Worm (Caenorhabditis elegans) whole organism, L4 larva: ENCODE measurements around the gene mrps-35.

Source experiments
- D1046.2 ChIP-seq: fragments of 200-800 bp; sonication (Bioruptor generic); IDR thresholded peaks from 2 replicates; pipeline ENCODE4 v1.3.6; 2022; ENCODE audit warnings: missing genetic modification characterization, missing compliant biosample characterization
- F10B5.3 ChIP-seq: sonication (generic microtip); optimal IDR thresholded peaks from 2 replicates; lab custom pipeline; 2016; ENCODE audit warnings: mild to moderate bottlenecking, missing genetic modification characterization, missing compliant biosample characterization
- F26F4.8 ChIP-seq: fragments of 200-800 bp; sonication (Bioruptor generic); conservative IDR thresholded peaks from 2 replicates; pipeline ENCODE4 v1.3.6; 2022; ENCODE audit warnings: missing genetic modification characterization, missing compliant biosample characterization
- T20F7.1 ChIP-seq: fragments of 200-800 bp; sonication (Bioruptor generic); optimal IDR thresholded peaks from 2 replicates; lab custom pipeline; 2018; ENCODE audit warnings: mild to moderate bottlenecking, missing genetic modification characterization, missing compliant biosample characterization
- T26A8.4 ChIP-seq: fragments of 200-800 bp; sonication (Bioruptor generic); IDR thresholded peaks from 2 replicates; pipeline ENCODE4 v1.3.6; 2022; ENCODE audit warnings: missing genetic modification characterization, missing compliant biosample characterization
- ZK337.2 ChIP-seq: fragments of 200-800 bp; sonication (Bioruptor generic); IDR thresholded peaks from 2 replicates; pipeline ENCODE4 v1.3.6; 2022; ENCODE audit warnings: missing genetic modification reagents, missing genetic modification characterization, missing compliant biosample characterization
- aha-1 ChIP-seq: fragments of 150-350 bp; peaks from one replicate; lab custom pipeline; 2014; ENCODE audit warnings: missing biosample characterization, missing genetic modification characterization
- aly-2 ChIP-seq: sonication (generic microtip); optimal IDR thresholded peaks from 2 replicates; lab custom pipeline; 2018; ENCODE audit warnings: missing biosample characterization, missing genetic modification characterization
- ama-1 ChIP-seq: fragments of 150-350 bp; optimal IDR thresholded peaks from 2 replicates; lab custom pipeline; 2014; ENCODE audit warnings: inconsistent platforms, mixed read lengths
- arid-1 ChIP-seq: fragments of 200-800 bp; sonication (Bioruptor generic); conservative IDR thresholded peaks from 2 replicates; pipeline ENCODE4 v1.3.6; 2022; ENCODE audit warnings: missing genetic modification reagents, missing genetic modification characterization, missing compliant biosample characterization
- ceh-28 ChIP-seq: fragments of 150-350 bp; optimal IDR thresholded peaks from 2 replicates; lab custom pipeline; 2014; ENCODE audit warnings: missing biosample characterization, missing genetic modification reagents, missing genetic modification characterization
- ceh-62 ChIP-seq: sonication (generic microtip); optimal IDR thresholded peaks from 2 replicates; lab custom pipeline; 2017; ENCODE audit warnings: missing biosample characterization, missing genetic modification characterization
- ces-1 ChIP-seq: fragments of 150-350 bp; sonication (generic microtip); optimal IDR thresholded peaks from 4 replicates; lab custom pipeline; 2014; ENCODE audit warnings: missing biosample characterization, missing genetic modification reagents, missing genetic modification characterization
- daf-16 ChIP-seq, 3 experiments: sonication (generic microtip); optimal IDR thresholded peaks; 2 replicates each; lab custom pipeline; 2016 to 2017; ENCODE audit warnings: missing genetic modification characterization in 3 of 3, missing genetic modification reagents in 3 of 3, mild to moderate bottlenecking in 2 of 3, missing compliant biosample characterization in 2 of 3, missing biosample characterization in 1 of 3, moderate library complexity in 1 of 3
- dmd-6 ChIP-seq: fragments of 200-800 bp; sonication (Bioruptor generic); IDR thresholded peaks from 2 replicates; pipeline ENCODE4 v1.3.6; 2022; ENCODE audit warnings: missing genetic modification reagents, missing genetic modification characterization, missing compliant biosample characterization
- dmd-9 ChIP-seq: fragments of 200-800 bp; sonication (Bioruptor generic); IDR thresholded peaks from 2 replicates; pipeline ENCODE4 v1.3.6; 2022; ENCODE audit warnings: missing genetic modification reagents, missing genetic modification characterization, missing compliant biosample characterization
- dve-1 ChIP-seq: sonication (generic microtip); optimal IDR thresholded peaks from 2 replicates; lab custom pipeline; 2017; ENCODE audit warnings: antibody characterized with exemption, mild to moderate bottlenecking, missing genetic modification characterization, missing compliant biosample characterization; ENCODE audit not compliant: insufficient read depth
- egl-43 ChIP-seq: fragments of 200-800 bp; sonication (Bioruptor generic); IDR thresholded peaks from 2 replicates; pipeline ENCODE4 v1.3.6; 2022; ENCODE audit warnings: missing genetic modification reagents, missing genetic modification characterization, missing compliant biosample characterization
- hlh-11 ChIP-seq: fragments of 200-800 bp; sonication (Bioruptor generic); optimal IDR thresholded peaks from 2 replicates; lab custom pipeline; 2018; ENCODE audit warnings: mild to moderate bottlenecking, missing genetic modification characterization, missing compliant biosample characterization
- hmg-1.1 ChIP-seq: fragments of 200-800 bp; sonication (Bioruptor generic); IDR thresholded peaks from 2 replicates; pipeline ENCODE4 v1.3.6; 2022; ENCODE audit warnings: missing genetic modification reagents, missing genetic modification characterization, missing compliant biosample characterization
- lim-7 ChIP-seq: fragments of 200-800 bp; sonication (Bioruptor generic); IDR thresholded peaks from 2 replicates; pipeline ENCODE4 v1.3.6; 2022; ENCODE audit warnings: missing genetic modification characterization, missing compliant biosample characterization
- lin-1 ChIP-seq: fragments of 200-800 bp; sonication (Bioruptor generic); IDR thresholded peaks from 2 replicates; pipeline ENCODE4 v1.3.6; 2022; ENCODE audit warnings: missing genetic modification reagents, missing genetic modification characterization, missing compliant biosample characterization
- lin-29 ChIP-seq: fragments of 200-800 bp; sonication (Bioruptor generic); IDR thresholded peaks from 2 replicates; pipeline ENCODE4 v1.3.6; 2022; ENCODE audit warnings: missing genetic modification reagents, missing genetic modification characterization, missing compliant biosample characterization
- lin-38 ChIP-seq: fragments of 200-800 bp; sonication (Bioruptor generic); IDR thresholded peaks from 2 replicates; pipeline ENCODE4 v1.3.6; 2022; ENCODE audit warnings: missing genetic modification reagents, missing genetic modification characterization, missing compliant biosample characterization
- madf-5 ChIP-seq, 2 experiments: fragments of 200-800 bp; sonication (Bioruptor generic); IDR thresholded peaks; 2 replicates each; pipeline ENCODE4 v1.3.6; 2022; ENCODE audit warnings: missing compliant biosample characterization in 2 of 2, missing genetic modification characterization in 2 of 2
- mdl-1 ChIP-seq, 2 experiments: fragments of 150-350 bp in 1 of 2; sonication (generic microtip) in 1 of 2; optimal IDR thresholded peaks; 2 replicates each; lab custom pipeline; 2014 to 2017; ENCODE audit warnings: missing biosample characterization in 2 of 2, missing genetic modification characterization in 2 of 2
- mdt-29 ChIP-seq: fragments of 200-800 bp; sonication (Bioruptor generic); IDR thresholded peaks from 2 replicates; pipeline ENCODE4 v1.3.6; 2022; ENCODE audit warnings: missing genetic modification reagents, missing genetic modification characterization, missing compliant biosample characterization
- mep-1 ChIP-seq: fragments of 150-350 bp; sonication (generic microtip); optimal IDR thresholded peaks from 3 replicates; lab custom pipeline; 2014; ENCODE audit warnings: missing biosample characterization, missing genetic modification characterization
- mes-2 ChIP-seq: sonication (generic microtip); optimal IDR thresholded peaks from 2 replicates; lab custom pipeline; 2016; ENCODE audit warnings: missing genotype, mild to moderate bottlenecking, missing genetic modification characterization, missing compliant biosample characterization; ENCODE audit not compliant: poor library complexity, severe bottlenecking
- mxl-2 ChIP-seq: fragments of 200-800 bp; sonication (Bioruptor generic); conservative IDR thresholded peaks from 2 replicates; pipeline ENCODE4 v1.3.6; 2022; ENCODE audit warnings: missing genetic modification reagents, missing genetic modification characterization, missing compliant biosample characterization
- nhr-102 ChIP-seq: sonication (generic microtip); optimal IDR thresholded peaks from 2 replicates; lab custom pipeline; 2016; ENCODE audit warnings: mild to moderate bottlenecking, missing genetic modification characterization, moderate library complexity, missing compliant biosample characterization
- nhr-11 ChIP-seq: fragments of 150-350 bp; optimal IDR thresholded peaks from 2 replicates; lab custom pipeline; 2014; ENCODE audit warnings: missing biosample characterization, missing genetic modification characterization
- nhr-111 ChIP-seq: fragments of 200-800 bp; sonication (Bioruptor generic); optimal IDR thresholded peaks from 2 replicates; lab custom pipeline; 2018; ENCODE audit warnings: mild to moderate bottlenecking, missing genetic modification characterization, missing compliant biosample characterization
- nhr-41 ChIP-seq: fragments of 200-800 bp; sonication (Bioruptor generic); IDR thresholded peaks from 2 replicates; pipeline ENCODE4 v1.3.6; 2022; ENCODE audit warnings: missing genetic modification reagents, missing genetic modification characterization, missing compliant biosample characterization
- nhr-42 ChIP-seq: fragments of 200-800 bp; sonication (Bioruptor generic); IDR thresholded peaks from 2 replicates; pipeline ENCODE4 v1.3.6; 2022; ENCODE audit warnings: missing genetic modification characterization, missing compliant biosample characterization
- nhr-6 ChIP-seq: fragments of 150-350 bp; optimal IDR thresholded peaks from 2 replicates; lab custom pipeline; 2014; ENCODE audit warnings: missing biosample characterization, missing genetic modification characterization
- spr-1 ChIP-seq: sonication (generic microtip); optimal IDR thresholded peaks from 2 replicates; lab custom pipeline; 2016; ENCODE audit warnings: mild to moderate bottlenecking, missing genetic modification characterization, missing compliant biosample characterization
- tra-1 ChIP-seq: fragments of 200-800 bp; sonication (Bioruptor generic); IDR thresholded peaks from 2 replicates; pipeline ENCODE4 v1.3.6; 2022; ENCODE audit warnings: missing genetic modification reagents, missing genetic modification characterization, missing compliant biosample characterization
- unc-62 ChIP-seq, 3 experiments: fragments of 150-350 bp in 1 of 3; sonication (generic microtip); optimal IDR thresholded peaks in 2 of 3; peaks in 1 of 3; 1 replicate in 1 of 3; 2 replicates in 2 of 3; lab custom pipeline; 2014 to 2017; ENCODE audit warnings: missing biosample characterization in 3 of 3, missing genetic modification characterization in 3 of 3, missing genetic modification reagents in 3 of 3, missing genotype in 1 of 3
- zfp-2 ChIP-seq: sonication (generic microtip); optimal IDR thresholded peaks from 2 replicates; lab custom pipeline; 2016; ENCODE audit warnings: mild to moderate bottlenecking, missing genetic modification characterization, missing compliant biosample characterization
- ztf-11 ChIP-seq: fragments of 150-350 bp; optimal IDR thresholded peaks from 2 replicates; lab custom pipeline; 2014; ENCODE audit warnings: missing biosample characterization, missing genetic modification characterization

The mrps-35 gene

DNA sequence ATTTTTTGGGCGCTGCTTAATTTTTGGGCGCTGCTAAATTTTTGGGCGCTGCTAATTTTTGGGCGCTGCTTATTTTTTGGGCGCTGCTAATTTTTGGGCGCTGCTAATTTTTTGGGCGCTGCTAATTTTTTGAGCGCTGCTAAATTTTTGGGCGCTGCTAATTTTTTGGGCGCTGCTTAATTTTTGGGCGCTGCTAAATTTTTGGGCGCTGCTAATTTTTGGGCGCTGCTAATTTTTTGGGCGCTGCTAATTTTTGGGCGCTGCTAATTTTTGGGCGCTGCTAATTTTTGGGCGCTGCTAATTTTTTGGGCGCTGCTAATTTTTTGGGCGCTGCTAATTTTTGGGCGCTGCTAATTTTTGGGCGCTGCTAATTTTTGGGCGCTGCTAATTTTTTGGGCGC, 1.0 kb upstream of the mrps-35 start:
- TF ChIP-seq mxl-2 (GFP tag; lab: Robert Waterston, UW) (0 out of 2 replicates have a peak, but pooled peaks have one; percentile 7), tra-1 (GFP tag; lab: Robert Waterston, UW) (0 out of 2 replicates have a peak, but pooled peaks have one; percentile 38), F26F4.8 (0 out of 2 replicates have a peak, but pooled peaks have one; percentile 36)

DNA sequence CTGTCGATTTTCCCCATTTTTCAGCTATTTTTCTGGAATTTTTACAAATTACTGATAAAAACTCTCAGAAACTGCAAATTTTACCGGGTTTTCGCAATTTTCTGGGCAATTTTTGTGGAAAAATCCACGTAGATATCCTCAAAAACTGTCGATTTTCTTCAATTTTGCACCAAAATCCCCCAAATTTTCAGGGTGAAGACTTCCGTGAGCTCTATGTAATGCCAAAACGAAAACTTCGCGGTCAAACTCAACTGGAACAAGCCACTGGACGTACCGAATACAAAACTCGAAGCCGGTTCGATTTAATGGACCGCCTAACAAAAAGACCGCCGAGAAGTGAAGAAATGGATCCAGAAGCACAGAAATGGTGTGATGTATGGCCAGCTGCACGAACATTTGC, 630 bp downstream of the mrps-35 start:
- peak; percentile 66 for TF ChIP-seq aha-1 (tag; lab: Kevin White, UChicago)
- no peak for TF ChIP-seq ztf-11 (tag; lab: Kevin White, UChicago)

DNA sequence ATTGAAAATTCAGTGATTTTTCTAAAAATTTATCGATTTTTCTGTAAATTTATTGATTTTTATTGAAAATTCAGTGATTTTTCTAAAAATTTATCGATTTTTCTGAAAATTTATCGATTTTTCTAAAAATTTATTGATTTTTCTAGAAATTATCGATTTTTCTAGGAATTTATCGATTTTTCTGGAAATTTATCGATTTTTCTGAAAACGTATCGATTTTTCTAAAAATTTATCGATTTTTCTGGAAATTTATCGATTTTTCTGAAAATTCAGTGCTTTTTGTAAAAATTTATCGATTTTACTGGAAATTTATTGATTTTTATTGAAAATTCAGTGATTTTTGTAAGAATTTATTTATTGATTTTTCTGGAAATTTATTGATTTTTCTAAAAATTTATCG, 3.5 kb downstream of the mrps-35 start:
- peak; percentile 41 for TF ChIP-seq ceh-28

DNA sequence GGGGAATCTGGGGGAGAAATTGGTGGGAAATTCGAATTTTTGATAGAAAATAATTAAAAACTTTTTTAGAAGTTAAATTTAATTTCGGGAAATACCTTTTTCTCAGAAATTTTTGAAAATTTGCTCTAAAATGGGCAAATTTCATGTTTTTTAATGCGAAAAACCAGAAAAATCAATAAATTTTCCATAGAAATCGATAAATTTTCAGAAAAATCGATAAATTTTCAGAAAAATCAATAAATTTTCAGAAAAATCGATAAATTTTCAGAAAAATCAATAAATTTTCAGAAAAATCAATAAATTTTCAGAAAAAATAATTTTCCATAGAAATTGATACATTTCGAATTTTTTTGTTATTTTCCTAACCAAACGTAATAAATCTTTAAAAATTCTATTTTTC, 5.0 kb downstream of the mrps-35 start:
- TF ChIP-seq unc-62 (GFP tag; optimal IDR thresholded peaks at IDR 0.05 in 1 of 2; lab: Kevin White, UChicago) (no peak), unc-62 (tag; optimal IDR thresholded peaks at IDR 0.05; lab: Kevin White, UChicago) (no peak), T20F7.1 (no peak), madf-5 (GFP tag; IDR thresholded peaks at IDR 0.05; lab: Robert Waterston, UW) (no peak), ceh-28 (peak; percentile 71)

DNA sequence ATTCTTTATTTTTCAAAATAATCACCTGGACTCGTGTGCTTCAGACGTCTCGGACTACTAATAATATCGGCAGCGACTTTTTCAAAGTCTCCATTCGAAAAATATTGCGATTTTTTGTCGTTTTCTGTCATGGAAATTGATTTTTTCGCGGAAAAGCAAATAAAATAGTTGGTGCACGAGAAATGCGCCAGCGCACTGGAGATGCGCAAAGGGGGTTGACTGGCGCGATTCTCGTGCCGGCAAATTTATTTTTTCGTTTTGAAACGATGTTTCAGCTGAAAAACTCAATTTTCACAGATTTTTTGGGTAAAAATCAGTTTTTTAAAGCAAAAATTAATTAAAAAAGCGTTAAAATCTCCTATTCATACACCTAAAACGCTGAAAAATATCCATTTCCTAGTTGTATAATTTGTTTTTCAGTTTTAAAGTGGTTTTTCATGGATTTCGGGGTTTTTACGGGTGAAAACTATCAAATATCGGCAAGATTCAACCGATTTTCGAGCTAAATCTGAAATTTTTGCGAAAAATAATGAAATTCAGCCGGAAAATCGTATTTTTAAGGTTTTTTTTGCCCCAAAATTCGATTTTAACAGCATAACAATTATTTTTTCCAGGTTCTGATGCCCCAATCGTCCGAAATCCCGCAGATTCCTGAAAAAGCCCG, 9.3 kb downstream of the mrps-35 start, which contains the start of the genes reps-1 and Y39B6A.37:
reps-1 (minus strand) TSS at position 263 of the 664 bp plus-strand sequence.
Y39B6A.37 (plus strand) TSS at position 614 of the 664 bp plus-strand sequence.
- TF ChIP-seq lim-7 (GFP tag; lab: Robert Waterston, UW), result no peak
- no peak for TF ChIP-seq ama-1 (lab: Kevin White, UChicago)
- TF ChIP-seq ceh-62 (tag; lab: Kevin White, UChicago), result no peak
- no peak for TF ChIP-seq mdl-1 (tag; optimal IDR thresholded peaks at IDR 0.05; lab: Kevin White, UChicago)
- no peak for TF ChIP-seq ces-1
- TF ChIP-seq ztf-11 (tag; lab: Kevin White, UChicago), result no peak
- 0 out of 2 replicates have a peak, but pooled peaks have one; percentile 16 for TF ChIP-seq arid-1 (GFP tag; lab: Robert Waterston, UW)
- TF ChIP-seq egl-43 (GFP tag; lab: Robert Waterston, UW), result no peak
- TF ChIP-seq nhr-42 (GFP tag; lab: Robert Waterston, UW), result no peak
- no peak for TF ChIP-seq mdt-29 (GFP tag; lab: Robert Waterston, UW)
- peak in 1 of 2 experiments; percentile 7 for TF ChIP-seq daf-16 (GFP tag; optimal IDR thresholded peaks at IDR 0.05; lab: Kevin White, UChicago)
- peak; percentile 36 for TF ChIP-seq daf-16 (tag; optimal IDR thresholded peaks at IDR 0.05; lab: Kevin White, UChicago)
- TF ChIP-seq unc-62 (GFP tag; optimal IDR thresholded peaks at IDR 0.05 in 1 of 2; lab: Kevin White, UChicago), result no peak
- no peak for TF ChIP-seq unc-62 (tag; optimal IDR thresholded peaks at IDR 0.05; lab: Kevin White, UChicago)
- TF ChIP-seq nhr-11, result peak; percentile 43
- peak; percentile 72 for TF ChIP-seq dve-1 (tag; lab: Kevin White, UChicago)
- TF ChIP-seq aly-2 (tag; lab: Kevin White, UChicago), result no peak
- TF ChIP-seq dmd-9 (GFP tag; lab: Robert Waterston, UW), result peak; percentile 81
- 0 out of 2 replicates have a peak, but pooled peaks have one; percentile 9 for TF ChIP-seq D1046.2 (GFP tag; lab: Robert Waterston, UW)
- peak; percentile 46; the same call in 1 of the 2 replicates for TF ChIP-seq hmg-1.1
- TF ChIP-seq hlh-11, result peak; percentile 53
- peak; percentile 3 for TF ChIP-seq nhr-6 (tag; lab: Kevin White, UChicago)
- peak; percentile 84 for TF ChIP-seq lin-38 (GFP tag; lab: Robert Waterston, UW)
- TF ChIP-seq lin-1, result no peak
- no peak for TF ChIP-seq nhr-41 (GFP tag; lab: Robert Waterston, UW)
- no peak for TF ChIP-seq zfp-2
- TF ChIP-seq spr-1 (tag; lab: Kevin White, UChicago), result peak; percentile 12
- peak; percentile 84 for TF ChIP-seq mes-2
- 0 out of 2 replicates have a peak, but pooled peaks have one; percentile 36 for TF ChIP-seq lin-29 (GFP tag; lab: Robert Waterston, UW)
- no peak for TF ChIP-seq ZK337.2 (GFP tag; lab: Robert Waterston, UW)
- peak; percentile 75 for TF ChIP-seq T26A8.4
- TF ChIP-seq F10B5.3 (tag; lab: Kevin White, UChicago), result peak; percentile 2
- peak; percentile 60 for TF ChIP-seq dmd-6 (GFP tag; lab: Robert Waterston, UW)
- no peak for TF ChIP-seq F26F4.8
- TF ChIP-seq mep-1 (tag; lab: Kevin White, UChicago), result peak; percentile 77
- TF ChIP-seq nhr-111, result no peak
- TF ChIP-seq nhr-102 (tag; lab: Kevin White, UChicago), result peak; percentile 64
